Fruit fly (Drosophila melanogaster) Kc167 (cell line): ENCODE measurements around the gene PK1-R.

Experiments
- Sin3A ChIP-seq: fragments of >200 bp; optimal IDR thresholded peaks from 2 replicates; lab custom pipeline; 2018; ENCODE audit warnings: missing external identifiers
- insv ChIP-seq: fragments of >200 bp; optimal IDR thresholded peaks from 3 replicates; lab custom pipeline; 2018; ENCODE audit warnings: missing external identifiers

- TF ChIP-seq insv (lab: Kevin White, UChicago) = no peak
- no peak for TF ChIP-seq Sin3A (lab: Kevin White, UChicago)
Measured at dm6 chr3R:14109145-14109544, 6.2 kb upstream of the PK1-R start, which contains the start of gene Or88a.
